Worm (Caenorhabditis elegans): ENCODE data around the gene sma-1.

The sma-1 gene

DNA sequence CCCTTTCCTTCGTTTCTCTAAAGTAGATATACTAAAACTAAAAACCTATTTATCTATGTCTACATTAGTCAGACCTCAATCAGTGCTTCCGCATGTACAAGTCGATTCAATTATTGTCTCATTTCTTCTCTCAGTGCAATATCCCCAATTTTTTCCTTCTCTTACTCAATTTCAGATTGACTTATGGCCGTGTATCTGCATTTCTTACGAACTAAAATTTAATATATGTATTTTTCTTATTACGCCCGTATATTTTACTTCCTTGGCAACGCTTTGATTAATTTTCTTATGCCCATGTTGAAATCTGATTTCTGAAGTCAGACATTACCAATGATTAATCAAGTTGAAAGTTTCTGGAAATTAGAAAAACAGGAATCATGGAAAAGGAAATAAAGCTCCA lies 44.3 kb upstream of the sma-1 start (continued):
- TF ChIP-seq aly-2 (tag; optimal IDR thresholded peaks at IDR 0.05) (no peak), ceh-32 (tag; optimal IDR thresholded peaks at IDR 0.05; ENCODE audit: poor library complexity) (no peak), ces-1 (GFP tag; optimal IDR thresholded peaks at IDR 0.05) (peak; percentile 60), lin-13 (GFP tag; optimal IDR thresholded peaks at IDR 0.05) (no peak), cey-2 (tag; optimal IDR thresholded peaks at IDR 0.05; ENCODE audit: borderline replicate concordance, insufficient read depth) (no peak), nhr-11 (tag; optimal IDR thresholded peaks at IDR 0.05) (peak; percentile 42), zag-1 (tag; optimal IDR thresholded peaks at IDR 0.05) (no peak), daf-12 (tag; optimal IDR thresholded peaks at IDR 0.05) (no peak), rbr-2 (tag; optimal IDR thresholded peaks at IDR 0.05) (peak; percentile 8), vab-7 (GFP tag; IDR thresholded peaks at IDR 0.05) (no peak), jun-1 (tag; optimal IDR thresholded peaks at IDR 0.05) (no peak), lsy-2 (tag; optimal IDR thresholded peaks at IDR 0.05) (peak in 1 of 2 experiments; percentile 14), F37D6.2 (tag; optimal IDR thresholded peaks at IDR 0.05) (peak; percentile 12), attf-4 (tag; optimal IDR thresholded peaks at IDR 0.05) (no peak), skn-1 (tag; optimal IDR thresholded peaks at IDR 0.05) (no peak), pha-4 (GFP tag; IDR thresholded peaks at IDR 0.05) (no peak), pha-4 (tag; optimal IDR thresholded peaks at IDR 0.05) (no peak), egl-43 (GFP tag; IDR thresholded peaks at IDR 0.05) (no peak), ceh-20 (GFP tag; IDR thresholded peaks at IDR 0.05) (no peak), nhr-6 (tag; optimal IDR thresholded peaks at IDR 0.05) (no peak), nhr-237 (tag; optimal IDR thresholded peaks at IDR 0.05) (no peak), Y48G9A.11 (GFP tag; IDR thresholded peaks at IDR 0.05) (no peak), unc-39 (tag; optimal IDR thresholded peaks at IDR 0.05) (no peak), zfp-3 (GFP tag; conservative IDR thresholded peaks at IDR 0.05) (no peak), snpc-1.2 (GFP tag; IDR thresholded peaks at IDR 0.05) (no peak)

DNA sequence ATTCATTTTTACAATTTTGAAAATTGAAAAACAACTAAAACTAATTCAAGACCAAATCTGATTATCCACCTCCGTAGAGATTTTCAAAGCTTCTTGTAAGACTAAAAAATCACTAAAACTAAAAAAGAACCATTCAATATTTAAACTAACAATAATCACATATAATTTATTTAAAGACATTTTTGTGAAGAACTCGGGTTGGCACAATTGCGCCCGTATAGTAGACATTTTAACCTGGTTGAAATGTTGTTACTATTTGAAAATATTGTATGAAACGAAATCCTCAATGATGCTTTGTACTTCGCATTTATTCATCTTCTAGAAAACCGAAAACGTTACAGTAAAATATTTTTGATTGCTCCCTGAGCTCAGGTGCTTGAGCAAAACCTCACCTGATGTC lies 43.2 kb upstream of the sma-1 start:
- TF ChIP-seq nhr-48 (tag; optimal IDR thresholded peaks at IDR 0.05) (no peak), cey-2 (tag; optimal IDR thresholded peaks at IDR 0.05; ENCODE audit: borderline replicate concordance, insufficient read depth) (no peak), dve-1 (tag; optimal IDR thresholded peaks at IDR 0.05; ENCODE audit: insufficient read depth) (no peak), unc-62 (GFP tag; optimal IDR thresholded peaks at IDR 0.05 in 1 of 2) (peak in 1 of 2 experiments; percentile 74), unc-62 (tag; optimal IDR thresholded peaks at IDR 0.05) (no peak), aha-1 (tag) (peak; percentile 75)

DNA sequence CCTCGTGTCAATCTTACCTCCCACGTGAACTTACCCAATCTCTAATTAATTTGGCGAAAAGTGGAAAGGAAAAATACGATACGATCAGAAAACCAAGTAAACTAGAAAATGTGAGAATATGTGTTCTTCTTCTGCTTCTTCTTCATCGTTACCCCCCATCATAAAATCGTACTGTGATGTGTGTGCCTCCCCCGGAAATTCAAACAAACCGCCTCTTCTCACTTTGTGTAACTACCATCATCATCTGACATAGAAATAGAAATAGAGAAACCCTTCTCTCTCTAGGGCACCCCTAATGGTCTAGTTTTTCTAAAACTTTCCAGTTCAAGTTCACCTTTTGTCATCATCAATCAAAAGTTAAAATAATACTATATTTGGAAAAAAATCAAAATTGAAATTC lies 41.5 kb upstream of the sma-1 start:
- TF ChIP-seq dmd-6 (GFP tag; IDR thresholded peaks at IDR 0.05) (peak; percentile 25; the same call in 1 of the 2 replicates), nhr-111 (GFP tag; optimal IDR thresholded peaks at IDR 0.05) (no peak), unc-62 (GFP tag; optimal IDR thresholded peaks at IDR 0.05 in 1 of 2) (no peak), unc-62 (tag; optimal IDR thresholded peaks at IDR 0.05) (no peak), nhr-76 (tag; optimal IDR thresholded peaks at IDR 0.05) (no peak), mdl-1 (tag; optimal IDR thresholded peaks at IDR 0.05) (peak; percentile 8 to 17), snpc-1.2 (GFP tag; IDR thresholded peaks at IDR 0.05) (no peak), daf-19 (GFP tag; conservative IDR thresholded peaks at IDR 0.05) (no peak), nhr-28 (tag; optimal IDR thresholded peaks at IDR 0.05) (peak; percentile 25), dmd-8 (GFP tag; IDR thresholded peaks at IDR 0.05) (no peak), hlh-30 (tag; optimal IDR thresholded peaks at IDR 0.05; ENCODE audit: insufficient read depth) (peak; percentile 39), unc-39 (tag; optimal IDR thresholded peaks at IDR 0.05) (no peak), ztf-11 (tag; optimal IDR thresholded peaks at IDR 0.05) (no peak), nhr-48 (tag; optimal IDR thresholded peaks at IDR 0.05) (no peak), Y48G9A.11 (GFP tag; IDR thresholded peaks at IDR 0.05) (no peak), set-16 (GFP tag; IDR thresholded peaks at IDR 0.05) (no peak), nhr-237 (tag; optimal IDR thresholded peaks at IDR 0.05) (no peak), hlh-11 (tag; optimal IDR thresholded peaks at IDR 0.05) (peak; percentile 1), unc-130 (GFP tag; optimal IDR thresholded peaks at IDR 0.05) (no peak), nhr-42 (GFP tag; IDR thresholded peaks at IDR 0.05) (no peak), Y5F2A.4 (GFP tag; optimal IDR thresholded peaks at IDR 0.05) (no peak), nhr-11 (tag; optimal IDR thresholded peaks at IDR 0.05) (no peak), aha-1 (tag) (peak; percentile 97), zip-2 (tag; optimal IDR thresholded peaks at IDR 0.05) (no peak), mep-1 (tag; optimal IDR thresholded peaks at IDR 0.05) (peak; percentile 4), mxl-3 (GFP tag; optimal IDR thresholded peaks at IDR 0.05) (no peak), zfp-3 (GFP tag; conservative IDR thresholded peaks at IDR 0.05) (no peak), lin-1 (GFP tag; IDR thresholded peaks at IDR 0.05) (no peak)

Data from whole organism, L4 larva.